Worm (Caenorhabditis elegans) whole organism, early embryonic: Measurements from ENCODE around the gene cec-1.

ENCODE experiments used
- B0310.2 ChIP-seq: sonication (generic microtip); optimal IDR thresholded peaks from 2 replicates; lab custom pipeline; 2016; ENCODE audit warnings: mild to moderate bottlenecking, missing genetic modification characterization, missing compliant biosample characterization
- F13C5.2 ChIP-seq: sonication (generic microtip); optimal IDR thresholded peaks from 2 replicates; lab custom pipeline; 2017; ENCODE audit warnings: mild to moderate bottlenecking, missing genetic modification characterization, inconsistent platforms, missing compliant biosample characterization
- aly-1 ChIP-seq: sonication (generic microtip); optimal IDR thresholded peaks from 2 replicates; lab custom pipeline; 2016; ENCODE audit warnings: missing genetic modification characterization, missing compliant biosample characterization
- ama-1 ChIP-seq: fragments of 150-350 bp; optimal IDR thresholded peaks from 2 replicates; lab custom pipeline; 2014
- ceh-13 ChIP-seq: fragments of 200-800 bp; sonication (Bioruptor generic); optimal IDR thresholded peaks from 2 replicates; lab custom pipeline; 2018; ENCODE audit warnings: mild to moderate bottlenecking, missing genetic modification characterization, missing compliant biosample characterization
- ceh-36 ChIP-seq: sonication (generic microtip); optimal IDR thresholded peaks from 2 replicates; lab custom pipeline; 2016; ENCODE audit warnings: missing genetic modification characterization, inconsistent platforms, missing compliant biosample characterization
- ets-7 ChIP-seq: sonication (generic microtip); optimal IDR thresholded peaks from 2 replicates; lab custom pipeline; 2016; ENCODE audit warnings: missing genotype, missing genetic modification characterization, missing compliant biosample characterization
- flt-1 ChIP-seq: fragments of 200-800 bp; sonication (Bioruptor generic); IDR thresholded peaks from 2 replicates; pipeline ENCODE4 v1.3.6; 2022; ENCODE audit warnings: missing genetic modification characterization, missing compliant biosample characterization
- hmbx-1 ChIP-seq: sonication (generic microtip); optimal IDR thresholded peaks from 2 replicates; lab custom pipeline; 2016; ENCODE audit warnings: mild to moderate bottlenecking, missing genetic modification characterization, missing compliant biosample characterization
- hmg-4 ChIP-seq: fragments of 200-800 bp; sonication (Bioruptor generic); optimal IDR thresholded peaks from 2 replicates; lab custom pipeline; 2018; ENCODE audit warnings: mild to moderate bottlenecking, missing genetic modification characterization, missing compliant biosample characterization
- hnd-1 ChIP-seq: sonication (generic microtip); optimal IDR thresholded peaks from 2 replicates; lab custom pipeline; 2016; ENCODE audit warnings: missing genetic modification characterization, missing compliant biosample characterization
- pes-1 ChIP-seq: fragments of 200-800 bp; sonication (Bioruptor generic); IDR thresholded peaks from 2 replicates; pipeline ENCODE4 v1.3.6; 2022; ENCODE audit warnings: missing genetic modification reagents, missing genetic modification characterization, missing compliant biosample characterization
- scrt-1 ChIP-seq: fragments of 200-800 bp; sonication (Bioruptor generic); IDR thresholded peaks from 2 replicates; pipeline ENCODE4 v1.3.6; 2022; ENCODE audit warnings: missing genetic modification characterization, missing compliant biosample characterization
- sea-1 ChIP-seq: fragments of 200-800 bp; sonication (Bioruptor generic); conservative IDR thresholded peaks from 2 replicates; pipeline ENCODE4 v1.3.6; 2022; ENCODE audit warnings: missing genetic modification characterization, missing compliant biosample characterization
- tbx-11 ChIP-seq: fragments of 200-800 bp; sonication (Bioruptor generic); IDR thresholded peaks from 2 replicates; pipeline ENCODE4 v1.3.6; 2022; ENCODE audit warnings: missing genetic modification characterization, missing compliant biosample characterization
- tbx-37 ChIP-seq: fragments of 200-800 bp; sonication (Bioruptor generic); conservative IDR thresholded peaks from 2 replicates; pipeline ENCODE4 v1.3.6; 2022; ENCODE audit warnings: missing genetic modification reagents, missing genetic modification characterization, missing compliant biosample characterization
- tra-4 ChIP-seq: sonication (generic microtip); optimal IDR thresholded peaks from 2 replicates; lab custom pipeline; 2017; ENCODE audit warnings: missing genetic modification characterization, missing compliant biosample characterization

Gene cec-1

DNA sequence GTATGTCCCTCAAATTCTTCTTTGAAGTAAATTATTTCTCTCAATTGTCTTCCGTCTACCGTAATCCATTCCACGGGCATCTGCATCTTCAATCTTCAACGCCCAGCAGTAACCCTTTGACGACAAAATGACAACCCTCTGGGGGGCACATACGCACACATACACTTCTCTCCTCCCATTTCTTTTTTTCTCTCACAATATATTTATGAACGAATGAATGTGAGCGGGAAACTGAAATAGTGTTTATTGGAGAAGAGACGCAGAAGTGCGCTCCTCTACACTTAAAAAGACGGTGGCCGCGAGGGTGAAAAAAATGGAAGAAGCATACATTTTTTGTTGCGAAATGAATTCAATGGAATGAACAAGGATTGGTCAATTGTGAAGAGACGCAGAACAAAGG lies 14.2 kb upstream of the cec-1 start:
- no peak for TF ChIP-seq sea-1
- no peak for TF ChIP-seq tbx-11
- TF ChIP-seq ets-7 (tag; lab: Kevin White, UChicago): no peak
- no peak for TF ChIP-seq scrt-1 (GFP tag; lab: Robert Waterston, UW)
- no peak for TF ChIP-seq hnd-1 (tag; lab: Kevin White, UChicago)
- TF ChIP-seq ama-1 (lab: Kevin White, UChicago): no peak
- TF ChIP-seq tra-4 (tag; lab: Kevin White, UChicago): no peak
- no peak for TF ChIP-seq B0310.2 (tag; lab: Kevin White, UChicago)
- TF ChIP-seq pes-1 (GFP tag; lab: Robert Waterston, UW): 0 out of 2 replicates have a peak, but pooled peaks have one; percentile 43
- peak; percentile 45 for TF ChIP-seq hmg-4
- peak; percentile 13 for TF ChIP-seq F13C5.2 (tag; lab: Kevin White, UChicago)

DNA sequence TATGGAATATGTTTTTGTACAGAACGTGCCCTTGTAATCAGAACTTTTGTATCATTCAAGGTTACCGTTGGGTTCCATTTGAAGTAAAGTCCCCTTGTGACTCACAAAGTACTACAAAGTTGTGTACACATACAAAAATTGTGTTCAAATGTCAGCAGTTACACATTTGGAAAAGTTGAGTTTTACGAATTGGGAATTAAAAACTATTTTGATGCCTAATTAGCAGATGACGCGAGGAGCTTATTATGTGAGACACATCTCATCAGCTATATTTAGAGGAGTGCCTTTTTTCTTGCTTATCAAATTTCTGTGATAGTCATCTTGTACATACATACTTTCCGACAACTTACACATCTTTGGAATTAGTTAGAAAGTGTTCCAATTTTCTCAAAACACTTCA lies 12.6 kb upstream of the cec-1 start:
- TF ChIP-seq sea-1 (no peak), hmbx-1 (tag; lab: Kevin White, UChicago) (no peak), ama-1 (lab: Kevin White, UChicago) (no peak), tbx-37 (GFP tag; lab: Robert Waterston, UW) (no peak), hmg-4 (no peak), ets-7 (tag; lab: Kevin White, UChicago) (no peak), scrt-1 (GFP tag; lab: Robert Waterston, UW) (no peak), tra-4 (tag; lab: Kevin White, UChicago) (no peak), F13C5.2 (tag; lab: Kevin White, UChicago) (no peak)

DNA sequence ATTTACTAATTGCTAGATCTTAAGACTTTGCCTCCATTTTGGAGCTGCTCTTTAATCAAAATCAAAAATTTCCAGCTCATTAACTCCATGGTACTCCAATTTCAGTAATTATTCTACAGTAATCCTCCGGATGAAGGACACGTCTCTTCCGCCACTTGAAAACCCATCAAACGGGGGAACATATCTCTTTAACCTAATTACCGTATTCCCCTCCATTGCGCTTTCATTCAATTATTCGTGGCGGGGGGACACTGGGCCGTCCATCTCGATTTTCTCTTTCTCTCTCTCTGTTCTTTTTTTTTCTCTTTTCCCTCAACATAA lies 9.3 kb upstream of the cec-1 start:
- no peak for TF ChIP-seq tbx-37 (GFP tag; lab: Robert Waterston, UW)
- no peak for TF ChIP-seq hmg-4
- no peak for TF ChIP-seq pes-1 (GFP tag; lab: Robert Waterston, UW)
- TF ChIP-seq ets-7 (tag; lab: Kevin White, UChicago): no peak

DNA sequence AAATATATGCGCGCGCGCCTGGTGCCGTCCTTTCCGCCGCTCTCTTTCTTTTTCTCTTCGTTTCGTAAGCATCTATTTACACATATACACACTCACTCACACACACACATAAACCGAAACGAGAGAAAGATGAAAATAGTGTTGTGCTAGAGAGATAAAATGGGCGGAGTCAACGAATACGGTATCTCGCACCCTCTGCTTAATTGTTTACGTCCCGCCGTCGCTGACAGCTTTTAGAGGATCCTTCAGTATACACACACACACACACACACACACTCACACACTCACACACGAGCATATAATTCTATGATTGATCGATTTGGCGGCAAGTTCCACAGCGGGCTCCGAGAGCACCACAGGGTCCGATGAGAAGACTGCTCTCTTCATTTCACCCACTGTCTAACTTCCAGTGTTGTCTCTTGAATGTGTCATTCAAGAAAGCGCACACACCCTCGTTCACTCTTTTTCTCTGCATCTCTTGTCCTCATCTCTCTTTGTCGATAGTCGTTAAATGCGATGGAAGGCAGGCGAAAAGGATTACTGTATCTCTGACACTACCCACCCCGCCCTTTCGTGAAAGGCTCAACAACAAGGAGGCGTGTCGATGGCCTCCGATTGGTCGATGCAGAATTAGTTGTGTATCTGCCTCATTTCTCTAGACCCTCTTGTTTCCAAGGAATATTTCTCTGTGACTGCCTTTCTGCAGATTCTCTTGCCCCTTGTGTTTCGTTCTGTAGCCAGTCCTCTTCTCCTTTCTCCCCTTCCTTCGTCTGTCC lies 8.8 kb upstream of the cec-1 start:
- TF ChIP-seq hmg-4 (peak; percentile 47), scrt-1 (GFP tag; lab: Robert Waterston, UW) (no peak), tbx-37 (GFP tag; lab: Robert Waterston, UW) (no peak), B0310.2 (tag; lab: Kevin White, UChicago) (peak; percentile 26), hmbx-1 (tag; lab: Kevin White, UChicago) (no peak), F13C5.2 (tag; lab: Kevin White, UChicago) (peak; percentile 15), pes-1 (GFP tag; lab: Robert Waterston, UW) (no peak), ceh-13 (GFP tag; lab: Kevin White, UChicago) (no peak), sea-1 (no peak), hnd-1 (tag; lab: Kevin White, UChicago) (no peak), flt-1 (0 out of 2 replicates have a peak, but pooled peaks have one; percentile 2), tra-4 (tag; lab: Kevin White, UChicago) (no peak), ceh-36 (tag; lab: Kevin White, UChicago) (no peak), ama-1 (lab: Kevin White, UChicago) (no peak), aly-1 (no peak), tbx-11 (no peak), ets-7 (tag; lab: Kevin White, UChicago) (no peak)

DNA sequence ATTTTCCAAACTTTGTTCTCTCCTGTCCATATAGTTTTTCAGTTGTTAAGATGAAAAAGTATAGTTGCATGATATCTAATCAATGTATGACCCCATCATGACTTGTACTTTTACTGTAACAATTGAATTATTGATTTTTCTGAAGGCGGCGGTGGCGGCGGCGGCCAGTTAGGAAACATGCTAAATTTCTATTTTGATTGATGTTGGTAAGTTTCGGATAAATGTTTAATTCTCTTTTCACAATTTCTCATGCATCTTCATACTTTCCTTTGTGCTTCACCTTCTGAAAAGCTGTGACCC lies 8.2 kb upstream of the cec-1 start, which contains the start of gene sor-1:
TSS of gene sor-1 (plus strand) at position 201 of the 300 bp plus-strand sequence.
- TF ChIP-seq ceh-36 (tag; lab: Kevin White, UChicago): no peak
- no peak for TF ChIP-seq tbx-11

DNA sequence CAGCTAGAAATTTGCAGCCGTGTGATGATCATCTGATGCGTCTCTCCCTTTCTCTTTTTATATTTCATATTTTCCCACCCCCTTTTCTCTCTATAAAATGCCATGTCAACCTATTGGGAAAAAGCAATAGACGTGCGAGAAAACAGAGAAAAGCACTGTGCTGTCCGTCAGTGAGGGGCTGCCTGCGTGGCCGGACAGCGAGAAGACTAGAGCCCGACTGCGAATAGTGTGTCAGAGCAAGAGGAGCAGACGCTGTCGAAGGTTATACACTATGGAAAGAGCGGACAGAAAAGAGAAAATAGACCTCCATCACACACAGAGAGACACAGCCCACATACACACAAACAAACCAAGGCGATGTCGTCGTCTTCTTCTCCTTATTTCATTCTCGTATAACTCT lies 1.1 kb upstream of the cec-1 start:
- TF ChIP-seq F13C5.2 (tag; lab: Kevin White, UChicago) (peak; percentile 58), tra-4 (tag; lab: Kevin White, UChicago) (no peak), hmg-4 (peak; percentile 83)

DNA sequence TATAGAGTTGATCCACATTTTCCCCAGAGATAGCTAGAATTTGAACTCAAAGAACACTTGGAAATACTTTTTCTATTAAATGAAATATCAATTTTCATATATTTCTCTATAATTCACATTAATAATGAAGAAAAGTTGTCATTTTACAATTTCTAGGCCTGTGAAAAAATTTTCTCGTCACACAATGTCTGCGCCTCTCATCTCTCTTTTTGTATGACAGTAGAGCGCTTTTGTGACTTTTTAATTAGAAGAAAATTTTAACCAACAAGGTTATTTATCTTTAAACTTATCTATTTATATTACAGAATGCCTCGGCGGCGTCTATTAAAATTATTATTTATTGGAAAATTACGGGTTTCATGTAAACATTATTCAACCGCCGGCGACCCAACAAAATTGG lies 2.9 kb downstream of the cec-1 start, which contains the start of gene ZK1236.1:
TSS of gene ZK1236.1 (plus strand) at position 263 of the 400 bp plus-strand sequence.
- TF ChIP-seq ceh-13 (GFP tag; lab: Kevin White, UChicago) (no peak), scrt-1 (GFP tag; lab: Robert Waterston, UW) (no peak), tra-4 (tag; lab: Kevin White, UChicago) (no peak), hnd-1 (tag; lab: Kevin White, UChicago) (no peak), ama-1 (lab: Kevin White, UChicago) (no peak)

DNA sequence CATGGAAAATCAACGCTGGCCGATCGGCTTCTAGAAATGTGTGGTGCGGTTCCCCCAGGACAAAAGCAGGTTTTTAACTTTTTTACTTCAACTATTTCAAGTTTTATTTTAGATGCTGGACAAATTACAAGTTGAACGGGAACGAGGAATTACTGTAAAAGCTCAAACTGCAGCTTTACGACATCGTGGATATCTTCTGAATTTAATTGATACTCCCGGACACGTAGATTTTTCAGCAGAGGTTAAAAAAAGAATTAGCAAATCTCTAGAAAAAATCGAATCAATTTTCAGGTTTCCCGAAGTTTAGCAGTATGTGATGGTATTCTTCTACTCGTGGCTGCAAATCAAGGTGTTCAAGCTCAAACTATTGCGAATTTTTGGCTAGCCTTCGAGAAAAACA lies 3.4 kb downstream of the cec-1 start:
- TF ChIP-seq pes-1 (GFP tag; lab: Robert Waterston, UW): no peak
- TF ChIP-seq ets-7 (tag; lab: Kevin White, UChicago): no peak
- no peak for TF ChIP-seq B0310.2 (tag; lab: Kevin White, UChicago)
- TF ChIP-seq ceh-36 (tag; lab: Kevin White, UChicago): no peak
- TF ChIP-seq sea-1: no peak
- TF ChIP-seq tbx-11: no peak
- TF ChIP-seq tbx-37 (GFP tag; lab: Robert Waterston, UW): no peak
- TF ChIP-seq flt-1: no peak
- no peak for TF ChIP-seq scrt-1 (GFP tag; lab: Robert Waterston, UW)
